Worm (Caenorhabditis elegans) whole organism, L3 larva: ENCODE results near the gene Y58A7A.3.
A peak's percentile ranks its signal among the peaks of the same experiment; 100 is the strongest.

Source experiments
- R02D3.7 ChIP-seq: fragments of 150-350 bp; optimal IDR thresholded peaks from 2 replicates; lab custom pipeline; 2014; ENCODE audit warnings: missing biosample characterization, missing genetic modification characterization
- ZK546.5 ChIP-seq: sonication (generic microtip); optimal IDR thresholded peaks from 2 replicates; lab custom pipeline; 2017; ENCODE audit warnings: missing biosample characterization, missing genetic modification characterization
- aly-2 ChIP-seq: fragments of 150-350 bp; optimal IDR thresholded peaks from 2 replicates; lab custom pipeline; 2014; ENCODE audit warnings: missing biosample characterization, missing genetic modification characterization
- ama-1 ChIP-seq: fragments of 150-350 bp; optimal IDR thresholded peaks from 2 replicates; lab custom pipeline; 2018
- ceh-16 ChIP-seq: sonication (generic microtip); optimal IDR thresholded peaks from 2 replicates; lab custom pipeline; 2017; ENCODE audit warnings: missing biosample characterization, missing genetic modification characterization
- ceh-28 ChIP-seq: fragments of 150-350 bp; optimal IDR thresholded peaks from 2 replicates; lab custom pipeline; 2014; ENCODE audit warnings: missing biosample characterization, missing genetic modification reagents, missing genetic modification characterization
- ceh-9 ChIP-seq: sonication (generic microtip); optimal IDR thresholded peaks from 2 replicates; lab custom pipeline; 2018; ENCODE audit warnings: missing biosample characterization, missing genetic modification characterization
- daf-12 ChIP-seq: fragments of 150-350 bp; optimal IDR thresholded peaks from 2 replicates; lab custom pipeline; 2014; ENCODE audit warnings: missing biosample characterization, missing genetic modification reagents, missing genetic modification characterization
- egl-5 ChIP-seq: fragments of 150-350 bp; optimal IDR thresholded peaks from 2 replicates; lab custom pipeline; 2017; ENCODE audit warnings: missing biosample characterization, missing genetic modification reagents, missing genetic modification characterization, inconsistent platforms
- elt-1 ChIP-seq: fragments of 150-350 bp; optimal IDR thresholded peaks from 2 replicates; lab custom pipeline; 2014; ENCODE audit warnings: missing biosample characterization, missing genetic modification characterization
- elt-2 ChIP-seq: sonication (generic microtip); optimal IDR thresholded peaks from 2 replicates; lab custom pipeline; 2016; ENCODE audit warnings: missing genetic modification reagents, mild to moderate bottlenecking, missing genetic modification characterization, missing compliant biosample characterization
- elt-3 ChIP-seq, 3 experiments: fragments of 150-350 bp in 1 of 3; sonication (generic microtip) in 2 of 3; optimal IDR thresholded peaks; 2 replicates in 2 of 3; 4 replicates in 1 of 3; lab custom pipeline; 2014 to 2017; ENCODE audit warnings: missing biosample characterization in 3 of 3, missing genetic modification characterization in 3 of 3
- eor-1 ChIP-seq, 2 experiments: fragments of 150-350 bp; optimal IDR thresholded peaks; 2 replicates each; lab custom pipeline; 2014 to 2018; ENCODE audit warnings: missing biosample characterization in 2 of 2, missing genetic modification characterization in 2 of 2
- fkh-10 ChIP-seq: sonication (generic microtip); optimal IDR thresholded peaks from 2 replicates; lab custom pipeline; 2017; ENCODE audit warnings: missing biosample characterization, missing genetic modification reagents, missing genetic modification characterization
- fkh-2 ChIP-seq: fragments of 150-350 bp; optimal IDR thresholded peaks from 2 replicates; lab custom pipeline; 2014; ENCODE audit warnings: missing biosample characterization, missing genetic modification reagents, missing genetic modification characterization
- fos-1 ChIP-seq: fragments of 150-350 bp; optimal IDR thresholded peaks from 2 replicates; lab custom pipeline; 2014; ENCODE audit warnings: missing biosample characterization, missing genetic modification characterization
- hmg-11 ChIP-seq: sonication (generic microtip); optimal IDR thresholded peaks from 2 replicates; lab custom pipeline; 2016; ENCODE audit warnings: missing genetic modification characterization, missing compliant biosample characterization
- jun-1 ChIP-seq: fragments of 150-350 bp; optimal IDR thresholded peaks from 2 replicates; lab custom pipeline; 2014; ENCODE audit warnings: missing biosample characterization, missing genetic modification reagents, missing genetic modification characterization
- lin-15B ChIP-seq: fragments of 150-350 bp; optimal IDR thresholded peaks from 2 replicates; lab custom pipeline; 2014; ENCODE audit warnings: missing biosample characterization, missing genetic modification characterization
- lin-39 ChIP-seq: fragments of 150-350 bp; optimal IDR thresholded peaks from 2 replicates; lab custom pipeline; 2018; ENCODE audit warnings: missing biosample characterization, missing genetic modification reagents, missing genetic modification characterization
- lsy-12 ChIP-seq: sonication (generic microtip); optimal IDR thresholded peaks from 2 replicates; lab custom pipeline; 2016; ENCODE audit warnings: mild to moderate bottlenecking, missing genetic modification characterization, missing compliant biosample characterization
- mml-1 ChIP-seq: fragments of 150-350 bp; sonication (generic microtip); optimal IDR thresholded peaks from 3 replicates; lab custom pipeline; 2014; ENCODE audit warnings: missing biosample characterization, missing genetic modification characterization
- nfya-1 ChIP-seq: sonication (generic microtip); optimal IDR thresholded peaks from 2 replicates; lab custom pipeline; 2017; ENCODE audit warnings: missing genetic modification characterization, mild to moderate bottlenecking, missing compliant biosample characterization, antibody characterized with exemption, moderate library complexity; ENCODE audit not compliant: insufficient read depth
- nhr-11 ChIP-seq: fragments of 150-350 bp; optimal IDR thresholded peaks from 2 replicates; lab custom pipeline; 2014; ENCODE audit warnings: missing biosample characterization, missing genetic modification characterization
- nhr-12 ChIP-seq: fragments of 150-350 bp; optimal IDR thresholded peaks from 2 replicates; lab custom pipeline; 2014; ENCODE audit warnings: missing biosample characterization, missing genetic modification characterization
- nhr-23 ChIP-seq: fragments of 150-350 bp; optimal IDR thresholded peaks from 2 replicates; lab custom pipeline; 2014; ENCODE audit warnings: missing biosample characterization, missing genetic modification reagents, missing genetic modification characterization
- nhr-237 ChIP-seq: fragments of 150-350 bp; optimal IDR thresholded peaks from 2 replicates; lab custom pipeline; 2014; ENCODE audit warnings: missing biosample characterization, missing genetic modification characterization
- nhr-25 ChIP-seq: sonication (generic microtip); optimal IDR thresholded peaks from 2 replicates; lab custom pipeline; 2017; ENCODE audit warnings: missing biosample characterization, missing genetic modification characterization
- nhr-28 ChIP-seq: fragments of 150-350 bp; optimal IDR thresholded peaks from 2 replicates; lab custom pipeline; 2014; ENCODE audit warnings: missing biosample characterization, missing genetic modification characterization
- nhr-43 ChIP-seq: sonication (generic microtip); optimal IDR thresholded peaks from 2 replicates; lab custom pipeline; 2016; ENCODE audit warnings: mild to moderate bottlenecking, missing genetic modification characterization, missing compliant biosample characterization; ENCODE audit not compliant: poor library complexity, severe bottlenecking
- nhr-77 ChIP-seq: fragments of 150-350 bp; optimal IDR thresholded peaks from 2 replicates; lab custom pipeline; 2014; ENCODE audit warnings: missing biosample characterization, missing genetic modification characterization
- pha-4 ChIP-seq: fragments of 150-350 bp; optimal IDR thresholded peaks from 2 replicates; lab custom pipeline; 2014; ENCODE audit warnings: missing biosample characterization, missing genetic modification reagents, missing genetic modification characterization
- pqm-1 ChIP-seq: fragments of 150-350 bp; optimal IDR thresholded peaks from 2 replicates; lab custom pipeline; 2017; ENCODE audit warnings: missing biosample characterization, missing genetic modification characterization, inconsistent platforms
- sea-2 ChIP-seq: fragments of 150-350 bp; sonication (generic microtip); optimal IDR thresholded peaks from 4 replicates; lab custom pipeline; 2014; ENCODE audit warnings: missing biosample characterization, missing genetic modification reagents, missing genetic modification characterization
- skn-1 ChIP-seq: fragments of 150-350 bp; optimal IDR thresholded peaks from 2 replicates; lab custom pipeline; 2014; ENCODE audit warnings: missing biosample characterization, missing genetic modification characterization
- snpc-4 ChIP-seq: fragments of 150-350 bp; optimal IDR thresholded peaks from 2 replicates; lab custom pipeline; 2014; ENCODE audit warnings: missing biosample characterization, missing genetic modification characterization
- tbx-2 ChIP-seq: sonication (generic microtip); optimal IDR thresholded peaks from 2 replicates; lab custom pipeline; 2016; ENCODE audit warnings: mild to moderate bottlenecking, missing genetic modification characterization, missing compliant biosample characterization
- unc-39 ChIP-seq: sonication (generic microtip); optimal IDR thresholded peaks from 4 replicates; lab custom pipeline; 2017; ENCODE audit warnings: missing biosample characterization, missing genetic modification characterization
- unc-62 ChIP-seq: fragments of 150-350 bp; sonication (generic microtip); optimal IDR thresholded peaks from 4 replicates; lab custom pipeline; 2014; ENCODE audit warnings: missing biosample characterization, missing genetic modification reagents, missing genetic modification characterization
- zag-1 ChIP-seq: fragments of 150-350 bp; optimal IDR thresholded peaks from 2 replicates; lab custom pipeline; 2014; ENCODE audit warnings: missing biosample characterization, missing genetic modification characterization
- ztf-11 ChIP-seq: fragments of 150-350 bp; optimal IDR thresholded peaks from 2 replicates; lab custom pipeline; 2014; ENCODE audit warnings: missing biosample characterization, missing genetic modification characterization
- ztf-4 ChIP-seq: fragments of 150-350 bp; optimal IDR thresholded peaks from 2 replicates; lab custom pipeline; 2014; ENCODE audit warnings: missing biosample characterization, missing genetic modification characterization

Gene Y58A7A.3

ce11 chrV:5053335-5053734 lies 27.4 kb downstream of the Y58A7A.3 start, which contains the start of gene cwp-4:
cwp-4 (plus strand) TSS chrV:5053635.
- TF ChIP-seq unc-62 (GFP tag; lab: Kevin White, UChicago) (no peak), nhr-28 (no peak), ama-1 (no peak), lsy-12 (tag; lab: Kevin White, UChicago) (no peak), pha-4 (no peak), mml-1 (tag; lab: Kevin White, UChicago) (no peak), elt-3 (tag; optimal IDR thresholded peaks at IDR 0.05; lab: Kevin White, UChicago) (no peak), nhr-23 (no peak), sea-2 (GFP tag; lab: Kevin White, UChicago) (no peak), ztf-11 (tag; lab: Kevin White, UChicago) (no peak), snpc-4 (tag; lab: Kevin White, UChicago) (no peak), hmg-11 (tag; lab: Kevin White, UChicago) (no peak), fkh-10 (GFP tag; lab: Kevin White, UChicago) (no peak), fkh-2 (tag; lab: Kevin White, UChicago) (no peak), nhr-237 (no peak), skn-1 (tag; lab: Kevin White, UChicago) (no peak), fos-1 (tag; lab: Kevin White, UChicago) (no peak), pqm-1 (tag; lab: Kevin White, UChicago) (no peak), nhr-25 (tag; lab: Kevin White, UChicago) (no peak)
- TF ChIP-seq, all 47 proteins: peak for 0

- TF ChIP-seq fkh-10 (GFP tag; lab: Kevin White, UChicago): no peak
- no peak for TF ChIP-seq nhr-77 (tag; lab: Kevin White, UChicago)
- TF ChIP-seq hmg-11 (tag; lab: Kevin White, UChicago): no peak
- no peak for TF ChIP-seq eor-1 (tag; optimal IDR thresholded peaks at IDR 0.05; lab: Kevin White, UChicago)
- TF ChIP-seq nfya-1: no peak
- no peak for TF ChIP-seq ceh-9 (tag; lab: Kevin White, UChicago)
- TF ChIP-seq nhr-43 (tag; lab: Kevin White, UChicago): no peak
- TF ChIP-seq lin-39 (tag; lab: Kevin White, UChicago): no peak
- TF ChIP-seq pqm-1 (tag; lab: Kevin White, UChicago): no peak
- no peak for TF ChIP-seq tbx-2
- no peak for TF ChIP-seq nhr-12 (tag; lab: Kevin White, UChicago)
These were observed 28.5 kb downstream of the Y58A7A.3 start, which contains the start of gene K11D12.12 for ce11 chrV:5052233-5052632. K11D12.12 (plus strand) TSS chrV:5052261.

DNA sequence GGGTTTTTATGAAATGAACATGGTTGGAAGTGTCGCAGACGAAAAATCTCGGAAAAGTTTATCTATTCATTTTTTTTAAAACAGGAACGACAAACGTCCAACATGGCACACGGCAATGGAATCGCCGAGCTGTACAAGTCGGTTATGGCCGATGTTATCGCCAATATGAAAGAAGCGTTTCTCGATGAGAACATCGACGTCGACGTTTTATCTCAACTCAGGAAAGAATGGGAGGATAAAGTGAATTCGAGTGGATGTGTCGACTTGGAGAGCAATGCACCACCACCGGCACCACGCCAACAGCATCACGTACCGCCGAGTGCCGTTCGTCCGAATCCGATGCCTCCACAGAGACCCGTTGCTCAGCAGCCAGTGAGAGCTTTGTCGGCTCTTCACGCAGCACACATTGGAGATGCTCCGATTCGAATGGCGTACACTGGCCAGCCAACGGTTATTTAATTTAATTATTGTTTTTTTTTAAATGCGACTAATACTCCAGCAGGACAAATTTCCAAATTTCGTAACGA lies 30.6 kb downstream of the Y58A7A.3 start:
- no peak for TF ChIP-seq tbx-2

- TF ChIP-seq ZK546.5 (tag; lab: Kevin White, UChicago) (peak; percentile 77), fos-1 (tag; lab: Kevin White, UChicago) (no peak), skn-1 (tag; lab: Kevin White, UChicago) (peak; percentile 77), tbx-2 (peak; percentile 85), hmg-11 (tag; lab: Kevin White, UChicago) (peak; percentile 38), daf-12 (tag; lab: Kevin White, UChicago) (no peak), nhr-77 (tag; lab: Kevin White, UChicago) (peak; percentile 49), nhr-12 (tag; lab: Kevin White, UChicago) (no peak), lsy-12 (tag; lab: Kevin White, UChicago) (peak; percentile 77), zag-1 (peak; percentile 9), nhr-43 (tag; lab: Kevin White, UChicago) (peak; percentile 79), unc-39 (no peak), sea-2 (GFP tag; lab: Kevin White, UChicago) (peak; percentile 91), nfya-1 (peak; percentile 95), eor-1 (tag; optimal IDR thresholded peaks at IDR 0.05; lab: Kevin White, UChicago) (peak in 1 of 2 experiments; percentile 27), nhr-28 (no peak), R02D3.7 (peak; percentile 61), egl-5 (tag; lab: Kevin White, UChicago) (peak; percentile 89), pha-4 (peak; percentile 94), jun-1 (tag; lab: Kevin White, UChicago) (peak; percentile 95), ztf-11 (tag; lab: Kevin White, UChicago) (peak; percentile 2), ztf-4 (tag; lab: Kevin White, UChicago) (peak; percentile 43), mml-1 (tag; lab: Kevin White, UChicago) (no peak), elt-1 (tag; lab: Kevin White, UChicago) (peak; percentile 72), elt-2 (tag; lab: Kevin White, UChicago) (peak; percentile 85), snpc-4 (tag; lab: Kevin White, UChicago) (peak; percentile 59), aly-2 (no peak), pqm-1 (tag; lab: Kevin White, UChicago) (peak; percentile 81), ceh-16 (tag; lab: Kevin White, UChicago) (no peak), nhr-11 (tag; lab: Kevin White, UChicago) (peak; percentile 86), ceh-28 (tag; lab: Kevin White, UChicago) (peak; percentile 74), fkh-2 (tag; lab: Kevin White, UChicago) (no peak), elt-3 (tag; optimal IDR thresholded peaks at IDR 0.05; lab: Kevin White, UChicago) (peak in 1 of 3 experiments; percentile 12), lin-39 (tag; lab: Kevin White, UChicago) (peak; percentile 85), ama-1 (peak; percentile 96), lin-15B (tag; lab: Kevin White, UChicago) (peak; percentile 90), fkh-10 (GFP tag; lab: Kevin White, UChicago) (peak; percentile 84)
These were observed 31.3 kb downstream of the Y58A7A.3 start, which contains the start of the genes pqn-51 and K11D12.14 for ce11 chrV:5049333-5049942. pqn-51 (plus strand) TSS chrV:5049607. K11D12.14 (plus strand) TSS chrV:5049636.
